Worm (Caenorhabditis elegans): ENCODE measurements around the gene cyn-6.
A peak's percentile ranks its signal among the peaks of the same experiment; 100 is the strongest.

cyn-6 gene

DNA sequence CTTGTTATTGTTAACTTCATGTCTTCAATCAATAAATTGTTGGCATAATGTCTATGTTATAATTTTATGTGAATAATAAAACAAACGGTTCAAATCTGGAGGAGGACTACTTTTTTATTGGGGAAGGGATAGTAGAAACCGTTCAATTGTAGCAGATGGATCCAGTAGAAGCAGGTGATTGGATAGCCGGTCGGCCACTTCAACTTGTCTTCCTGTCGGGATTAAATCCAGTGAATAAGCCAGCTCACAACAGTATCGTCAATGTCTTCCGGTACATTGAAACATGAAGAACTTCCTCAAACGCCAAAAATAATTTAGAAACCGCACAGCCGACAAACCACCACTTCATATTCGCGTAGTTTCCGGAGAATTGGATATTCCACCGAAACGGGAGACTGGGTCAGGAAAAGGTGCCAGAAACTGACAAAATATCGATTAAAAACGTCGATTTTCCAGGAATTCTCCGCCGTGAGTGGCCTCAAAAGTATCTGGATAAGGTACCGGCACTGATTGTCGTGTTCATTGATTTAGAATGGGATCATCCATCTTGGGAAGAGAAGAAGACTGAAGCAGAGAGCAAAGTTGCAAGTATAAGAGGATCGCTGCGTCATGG, 21.9 kb downstream of the cyn-6 start, which contains the start of gene trpp-11 (continued):
- TF ChIP-seq B0261.1 (tag; optimal IDR thresholded peaks at IDR 0.05), result no peak
- TF ChIP-seq F55B11.4 (tag; optimal IDR thresholded peaks at IDR 0.05; ENCODE audit: borderline replicate concordance, insufficient read depth), result no peak
- TF ChIP-seq F52B5.7 (tag; optimal IDR thresholded peaks at IDR 0.05), result no peak
- TF ChIP-seq chd-7 (tag; optimal IDR thresholded peaks at IDR 0.05), result no peak
- no peak for TF ChIP-seq F49E8.2 (tag; optimal IDR thresholded peaks at IDR 0.05; ENCODE audit: insufficient read depth)
- TF ChIP-seq ztf-22 (GFP tag; optimal IDR thresholded peaks at IDR 0.05), result no peak
- TF ChIP-seq dox-1 (GFP tag; IDR thresholded peaks at IDR 0.05), result peak; percentile 21; the same call in 1 of the 2 replicates
- TF ChIP-seq lin-54 (GFP tag; optimal IDR thresholded peaks at IDR 0.05), result peak; percentile 52
- no peak for TF ChIP-seq ztf-6 (GFP tag; IDR thresholded peaks at IDR 0.05)
- TF ChIP-seq ceh-100 (GFP tag; IDR thresholded peaks at IDR 0.05), result no peak
- no peak for TF ChIP-seq snpc-1.1 (tag; optimal IDR thresholded peaks at IDR 0.05; ENCODE audit: insufficient read depth)
- peak; percentile 30; the same call in 1 of the 2 replicates for TF ChIP-seq pbrm-1 (GFP tag; IDR thresholded peaks at IDR 0.05)
- peak; percentile 8; the same call in 1 of the 2 replicates for TF ChIP-seq hmg-1.2 (GFP tag; IDR thresholded peaks at IDR 0.05)
- TF ChIP-seq athp-1 (tag; optimal IDR thresholded peaks at IDR 0.05), result peak; percentile 4
- 0 out of 2 replicates have a peak, but pooled peaks have one; percentile 57 for TF ChIP-seq nfyb-1 (GFP tag; IDR thresholded peaks at IDR 0.05)
- no peak for TF ChIP-seq lag-1 (GFP tag; IDR thresholded peaks at IDR 0.05)
- TF ChIP-seq madf-10 (tag; optimal IDR thresholded peaks at IDR 0.05), result no peak
- no peak for TF ChIP-seq sdz-38 (tag; optimal IDR thresholded peaks at IDR 0.05)
- no peak for TF ChIP-seq efl-1 (GFP tag; optimal IDR thresholded peaks at IDR 0.05)
- TF ChIP-seq madf-6 (GFP tag; IDR thresholded peaks at IDR 0.05), result peak; percentile 56
- 0 out of 2 replicates have a peak, but pooled peaks have one; percentile 61 for TF ChIP-seq madf-3 (GFP tag; IDR thresholded peaks at IDR 0.05)
- TF ChIP-seq attf-3 (GFP tag; conservative IDR thresholded peaks at IDR 0.05), result no peak
- TF ChIP-seq K12H6.12 (tag; optimal IDR thresholded peaks at IDR 0.05), result no peak
- TF ChIP-seq T26A5.8 (tag; optimal IDR thresholded peaks at IDR 0.05), result no peak
- no peak for TF ChIP-seq ama-1 (optimal IDR thresholded peaks at IDR 0.05)
- no peak for TF ChIP-seq ama-1 (GFP tag; optimal IDR thresholded peaks at IDR 0.05)
- peak; percentile 86 for TF ChIP-seq B0336.3 (GFP tag; IDR thresholded peaks at IDR 0.05)
- peak; percentile 62 for TF ChIP-seq Y53G8AR.9 (GFP tag; conservative IDR thresholded peaks at IDR 0.05)
- peak; percentile 24 for TF ChIP-seq tlf-1 (GFP tag; optimal IDR thresholded peaks at IDR 0.05)
- no peak for TF ChIP-seq Y53F4B.3 (GFP tag; IDR thresholded peaks at IDR 0.05)
- no peak for TF ChIP-seq bed-1 (GFP tag; IDR thresholded peaks at IDR 0.05)

DNA sequence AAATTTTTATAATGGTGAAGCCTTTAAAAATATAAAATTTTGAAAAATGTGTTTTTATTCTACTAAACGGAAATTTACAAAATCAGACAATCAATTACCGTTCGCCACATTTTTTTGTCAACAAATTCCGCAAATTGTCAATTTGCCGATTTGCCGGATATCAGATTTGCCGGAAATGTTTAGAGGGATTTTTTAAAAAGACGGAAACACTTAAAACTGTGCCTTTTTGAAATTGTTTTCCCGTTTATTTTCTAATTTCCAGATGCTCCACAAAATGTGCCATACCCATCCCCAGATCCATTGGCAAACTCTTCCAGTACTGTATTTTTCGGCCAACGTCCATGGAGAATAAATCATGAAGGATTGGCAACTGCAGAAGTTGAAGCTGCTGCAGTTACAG, 24.3 kb downstream of the cyn-6 start:
- TF ChIP-seq B0336.3 (GFP tag; IDR thresholded peaks at IDR 0.05), result no peak

DNA sequence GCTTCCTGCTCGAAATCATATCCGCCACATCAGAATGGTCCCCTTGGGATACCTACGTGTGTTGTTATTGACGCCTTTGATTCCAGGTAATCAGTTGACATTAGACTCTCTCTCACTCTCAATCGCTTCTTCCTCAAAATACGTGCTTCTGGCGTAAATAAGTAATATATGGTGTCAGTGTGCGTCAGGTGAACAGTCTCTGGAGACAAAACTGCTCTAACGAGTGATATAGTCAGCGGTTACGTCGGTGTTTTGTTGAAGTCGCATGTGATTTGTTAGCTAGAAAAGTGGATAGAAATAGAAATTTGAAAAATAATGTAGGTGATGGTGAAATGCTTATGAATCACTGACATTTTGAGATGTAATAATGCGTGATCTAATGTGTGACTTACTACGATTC, 28.8 kb downstream of the cyn-6 start:
- TF ChIP-seq T26A5.8 (tag; optimal IDR thresholded peaks at IDR 0.05) (no peak), dox-1 (GFP tag; IDR thresholded peaks at IDR 0.05) (no peak), lin-40 (tag; optimal IDR thresholded peaks at IDR 0.05) (no peak), sdz-38 (tag; optimal IDR thresholded peaks at IDR 0.05) (no peak)

DNA sequence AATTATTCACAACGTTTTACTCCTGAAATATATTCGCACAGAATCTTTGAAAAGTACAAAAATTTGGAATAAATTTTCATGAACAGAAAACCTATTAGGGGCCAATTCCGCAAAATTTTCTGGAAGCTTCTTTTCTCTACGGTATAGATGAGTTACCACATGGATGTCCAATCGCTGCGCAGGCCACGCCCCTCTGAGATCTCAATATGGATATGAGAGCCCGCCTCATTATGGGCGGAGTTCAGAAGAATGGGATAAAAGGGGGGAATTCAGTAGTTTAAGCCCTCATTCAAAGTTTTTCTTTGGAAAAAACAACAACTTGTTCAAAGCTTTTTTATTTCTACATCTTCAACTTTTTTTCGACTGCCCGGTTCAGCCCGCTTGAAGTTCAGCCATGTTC, 38.3 kb downstream of the cyn-6 start, which contains the start of gene daf-7:
Gene daf-7 (plus strand): TSS at position 301 of the 400 bp plus-strand sequence.
- no peak for TF ChIP-seq zfh-2 (GFP tag; conservative IDR thresholded peaks at IDR 0.05)
- no peak for TF ChIP-seq tbp1 (GFP tag; optimal IDR thresholded peaks at IDR 0.05)
- TF ChIP-seq hsf-1 (GFP tag; IDR thresholded peaks at IDR 0.05), result no peak
- TF ChIP-seq T26A5.8 (tag; optimal IDR thresholded peaks at IDR 0.05), result no peak
- no peak for TF ChIP-seq F10E7.11 (tag; optimal IDR thresholded peaks at IDR 0.05)
- TF ChIP-seq atf-7 (tag; optimal IDR thresholded peaks at IDR 0.05), result no peak
- no peak for TF ChIP-seq ceh-79 (tag; optimal IDR thresholded peaks at IDR 0.05)
- no peak for TF ChIP-seq let-526 (GFP tag; IDR thresholded peaks at IDR 0.05)
- no peak for TF ChIP-seq sptf-2 (GFP tag; optimal IDR thresholded peaks at IDR 0.05)
